Fruit fly (Drosophila melanogaster) whole organism, wandering third instar larva: Measurements from ENCODE around the gene Hsp23.

Source experiments
- Abd-B ChIP-seq: fragments of >200 bp; optimal IDR thresholded peaks from 2 replicates; lab custom pipeline; 2017; ENCODE audit warnings: missing biosample characterization, missing genetic modification characterization
- CG32264 ChIP-seq: fragments of 200-800 bp; sonication (Bioruptor generic); optimal IDR thresholded peaks from 2 replicates; lab custom pipeline; 2016; ENCODE audit warnings: missing biosample characterization, missing genetic modification characterization
- CG9705 ChIP-seq: fragments of 200-800 bp; sonication (Bioruptor generic); optimal IDR thresholded peaks from 2 replicates; lab custom pipeline; 2018; ENCODE audit warnings: missing biosample characterization, mild to moderate bottlenecking, missing genetic modification characterization
- CrebA ChIP-seq: fragments of 200-800 bp; sonication (Bioruptor generic); optimal IDR thresholded peaks from 2 replicates; lab custom pipeline; 2016; ENCODE audit warnings: missing biosample characterization, mild to moderate bottlenecking, missing genetic modification characterization, borderline replicate concordance
- Dfd ChIP-seq: fragments of >200 bp; optimal IDR thresholded peaks from 2 replicates; lab custom pipeline; 2017; ENCODE audit warnings: missing biosample characterization, missing genetic modification characterization
- Dif ChIP-seq: fragments of 200-275, 200-300 bp; sonication (Bioruptor generic); optimal IDR thresholded peaks from 2 replicates; lab custom pipeline; 2018; ENCODE audit warnings: missing biosample characterization, missing genetic modification characterization; ENCODE audit not compliant: partially characterized antibody
- GATAd ChIP-seq: sonication (Bioruptor generic); optimal IDR thresholded peaks from 2 replicates; lab custom pipeline; 2016; ENCODE audit warnings: missing biosample characterization, missing genetic modification characterization
- HLH106 ChIP-seq: fragments of 200-800 bp; optimal IDR thresholded peaks from 3 replicates; lab custom pipeline; 2019; ENCODE audit warnings: missing biosample characterization, mild to moderate bottlenecking, missing genetic modification characterization, moderate library complexity
- Hnf4 ChIP-seq: fragments of 200-800 bp; sonication (Bioruptor generic); optimal IDR thresholded peaks from 2 replicates; lab custom pipeline; 2016; ENCODE audit warnings: missing biosample characterization, mild to moderate bottlenecking, missing genetic modification characterization
- Hr78 ChIP-seq: fragments of >200 bp; optimal IDR thresholded peaks from 2 replicates; lab custom pipeline; 2017; ENCODE audit warnings: missing biosample characterization, missing genetic modification characterization
- Hr83 ChIP-seq: fragments of 200-300 bp; sonication (Bioruptor generic); optimal IDR thresholded peaks from 2 replicates; lab custom pipeline; 2016; ENCODE audit warnings: missing biosample characterization, mild to moderate bottlenecking, missing genetic modification characterization, moderate library complexity; ENCODE audit not compliant: poor library complexity, severe bottlenecking
- Jra ChIP-seq: sonication (Bioruptor generic); optimal IDR thresholded peaks from 2 replicates; lab custom pipeline; 2016; ENCODE audit warnings: missing biosample characterization, missing genetic modification characterization
- Mio ChIP-seq: sonication (Bioruptor generic); optimal IDR thresholded peaks from 2 replicates; lab custom pipeline; 2016; ENCODE audit warnings: missing biosample characterization, missing genetic modification characterization
- Myc ChIP-seq: fragments of >200 bp; optimal IDR thresholded peaks from 2 replicates; lab custom pipeline; 2017
- N ChIP-seq: fragments of >200 bp; optimal IDR thresholded peaks from 2 replicates; lab custom pipeline; 2018; ENCODE audit warnings: missing biosample characterization, missing external identifiers, missing genetic modification characterization
- OdsH ChIP-seq: fragments of 200-800 bp; sonication (Bioruptor generic); optimal IDR thresholded peaks from 2 replicates; lab custom pipeline; 2016; ENCODE audit warnings: missing biosample characterization, mild to moderate bottlenecking, missing genetic modification characterization
- Rel ChIP-seq, 2 experiments: fragments of 200-800 bp; sonication (Bioruptor generic) in 1 of 2; optimal IDR thresholded peaks; 2 replicates in 1 of 2; 3 replicates in 1 of 2; lab custom pipeline; 2016 to 2019; ENCODE audit warnings: mild to moderate bottlenecking in 2 of 2, missing biosample characterization in 2 of 2, missing genetic modification characterization in 2 of 2, moderate library complexity in 1 of 2
- Sp1 ChIP-seq: fragments of 200-800 bp; sonication (Bioruptor generic); optimal IDR thresholded peaks from 3 replicates; lab custom pipeline; 2019; ENCODE audit warnings: missing biosample characterization, mild to moderate bottlenecking, missing genetic modification characterization, moderate library complexity
- Vsx2 ChIP-seq: fragments of 200-300, 225-300 bp; sonication (Bioruptor generic); optimal IDR thresholded peaks from 2 replicates; lab custom pipeline; 2018; ENCODE audit warnings: missing biosample characterization, missing genetic modification characterization; ENCODE audit not compliant: partially characterized antibody
- br ChIP-seq: fragments of 200-800 bp; sonication (Bioruptor generic); optimal IDR thresholded peaks from 2 replicates; lab custom pipeline; 2016; ENCODE audit warnings: missing biosample characterization, missing genetic modification characterization
- brk ChIP-seq: fragments of 200-800 bp; sonication (Bioruptor generic); optimal IDR thresholded peaks from 2 replicates; lab custom pipeline; 2016; ENCODE audit warnings: missing biosample characterization, mild to moderate bottlenecking, missing genetic modification characterization
- dl ChIP-seq, 2 experiments: fragments of 175-275, 200-275 bp in 1 of 2; fragments of 200-275 bp in 1 of 2; sonication (Bioruptor generic); optimal IDR thresholded peaks; lab custom pipeline; 2018; ENCODE audit warnings: mild to moderate bottlenecking in 2 of 2, missing biosample characterization in 2 of 2, missing genetic modification characterization in 2 of 2, moderate library complexity in 2 of 2; ENCODE audit not compliant: partially characterized antibody in 2 of 2, insufficient read depth in 1 of 2
- dmrt93B ChIP-seq: fragments of 200-800 bp; sonication (Bioruptor generic); optimal IDR thresholded peaks from 2 replicates; lab custom pipeline; 2018; ENCODE audit warnings: missing biosample characterization, mild to moderate bottlenecking, missing genetic modification characterization
- dsf ChIP-seq: sonication (Bioruptor generic); optimal IDR thresholded peaks from 2 replicates; lab custom pipeline; 2016; ENCODE audit warnings: missing biosample characterization, missing genetic modification characterization, borderline replicate concordance
- ey ChIP-seq: fragments of 200-800 bp; sonication (Bioruptor generic); optimal IDR thresholded peaks from 2 replicates; lab custom pipeline; 2016; ENCODE audit warnings: missing biosample characterization, missing genetic modification characterization
- foxo ChIP-seq, 2 experiments: fragments of 200-800 bp; sonication (Bioruptor generic); optimal IDR thresholded peaks; 2 replicates in 1 of 2; 3 replicates in 1 of 2; lab custom pipeline; 2016 to 2017; ENCODE audit warnings: missing biosample characterization in 2 of 2, missing genetic modification characterization in 2 of 2
- fru ChIP-seq: fragments of 200-800 bp; sonication (Bioruptor generic); optimal IDR thresholded peaks from 3 replicates; lab custom pipeline; 2016; ENCODE audit warnings: missing biosample characterization, mild to moderate bottlenecking, missing genetic modification characterization
- h ChIP-seq: fragments of 200-800 bp; sonication (Bioruptor generic); optimal IDR thresholded peaks from 3 replicates; lab custom pipeline; 2016; ENCODE audit warnings: missing biosample characterization, mild to moderate bottlenecking, missing genetic modification characterization
- jim ChIP-seq: fragments of 175-275, 200-325 bp; sonication (Bioruptor generic); optimal IDR thresholded peaks from 2 replicates; lab custom pipeline; 2016; ENCODE audit warnings: missing biosample characterization, mild to moderate bottlenecking, missing genetic modification characterization
- lola ChIP-seq: fragments of >200 bp; optimal IDR thresholded peaks from 2 replicates; lab custom pipeline; 2017; ENCODE audit warnings: missing biosample characterization, missing genetic modification characterization
- pan ChIP-seq: fragments of >200 bp; optimal IDR thresholded peaks from 2 replicates; lab custom pipeline; 2017
- psq ChIP-seq: fragments of 200-800 bp; sonication (Bioruptor generic); optimal IDR thresholded peaks from 3 replicates; lab custom pipeline; 2017; ENCODE audit warnings: missing biosample characterization, mild to moderate bottlenecking, missing genetic modification characterization, moderate library complexity
- rgr ChIP-seq: fragments of 200-800 bp; sonication (Bioruptor generic); optimal IDR thresholded peaks from 3 replicates; lab custom pipeline; 2016; ENCODE audit warnings: missing biosample characterization, mild to moderate bottlenecking, missing genetic modification characterization
- sage ChIP-seq: fragments of 200-800 bp; sonication (Bioruptor generic); optimal IDR thresholded peaks from 2 replicates; lab custom pipeline; 2016; ENCODE audit warnings: missing biosample characterization, mild to moderate bottlenecking, missing genetic modification characterization
- sv ChIP-seq: fragments of 200-800 bp; sonication (Bioruptor generic); optimal IDR thresholded peaks from 3 replicates; lab custom pipeline; 2016; ENCODE audit warnings: missing biosample characterization, missing genetic modification characterization
- tai ChIP-seq: sonication (Bioruptor generic); optimal IDR thresholded peaks from 2 replicates; lab custom pipeline; 2016; ENCODE audit warnings: missing biosample characterization, missing genetic modification characterization
- usp ChIP-seq: fragments of >200 bp; optimal IDR thresholded peaks from 2 replicates; lab custom pipeline; 2017; ENCODE audit warnings: missing biosample characterization, missing genetic modification characterization
- woc ChIP-seq: sonication (Bioruptor generic); optimal IDR thresholded peaks from 2 replicates; lab custom pipeline; 2016; ENCODE audit warnings: missing biosample characterization, mild to moderate bottlenecking, missing genetic modification characterization

Hsp23 gene

dm6 chr3L:9420819-9421130 lies 39.1 kb downstream of the Hsp23 start:
- TF ChIP-seq psq (no peak), Hr83 (GFP tag; lab: Kevin White, UChicago) (no peak), lola (GFP tag; lab: Kevin White, UChicago) (no peak), h (GFP tag; lab: Kevin White, UChicago) (no peak), brk (no peak), fru (GFP tag; lab: Kevin White, UChicago) (no peak), CG9705 (GFP tag; lab: Kevin White, UChicago) (no peak), GATAd (GFP tag; lab: Kevin White, UChicago) (no peak), sv (GFP tag; lab: Kevin White, UChicago) (no peak), sage (no peak), Dfd (GFP tag; lab: Kevin White, UChicago) (no peak), Abd-B (no peak), Mio (GFP tag; lab: Kevin White, UChicago) (no peak), Vsx2 (no peak), usp (GFP tag; lab: Kevin White, UChicago) (no peak), jim (GFP tag; lab: Kevin White, UChicago) (no peak), rgr (GFP tag; lab: Kevin White, UChicago) (no peak), Jra (GFP tag; lab: Kevin White, UChicago) (no peak)

DNA sequence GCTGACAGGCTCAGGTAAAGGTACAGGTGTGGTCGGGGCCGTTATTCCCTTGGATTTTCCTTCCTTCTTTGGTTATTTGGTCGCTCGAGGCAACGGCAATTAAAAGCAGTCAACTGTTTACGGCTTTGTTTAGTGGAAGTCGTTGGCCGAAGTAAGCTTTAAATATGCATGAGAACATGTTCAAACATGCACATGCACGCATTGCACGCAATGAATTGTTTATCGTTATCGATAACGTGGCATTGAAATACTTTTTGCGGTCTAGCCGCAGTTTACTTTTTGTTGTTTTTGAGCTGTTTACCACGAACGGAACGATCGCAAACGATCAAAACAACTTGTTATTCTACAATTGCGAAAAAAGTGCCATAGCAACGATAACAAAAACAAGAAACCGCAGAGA lies 39.9 kb downstream of the Hsp23 start:
- TF ChIP-seq usp (GFP tag; lab: Kevin White, UChicago) = no peak
- TF ChIP-seq CrebA (GFP tag; lab: Kevin White, UChicago) = no peak
- TF ChIP-seq, all 38 proteins: peak for 0

DNA sequence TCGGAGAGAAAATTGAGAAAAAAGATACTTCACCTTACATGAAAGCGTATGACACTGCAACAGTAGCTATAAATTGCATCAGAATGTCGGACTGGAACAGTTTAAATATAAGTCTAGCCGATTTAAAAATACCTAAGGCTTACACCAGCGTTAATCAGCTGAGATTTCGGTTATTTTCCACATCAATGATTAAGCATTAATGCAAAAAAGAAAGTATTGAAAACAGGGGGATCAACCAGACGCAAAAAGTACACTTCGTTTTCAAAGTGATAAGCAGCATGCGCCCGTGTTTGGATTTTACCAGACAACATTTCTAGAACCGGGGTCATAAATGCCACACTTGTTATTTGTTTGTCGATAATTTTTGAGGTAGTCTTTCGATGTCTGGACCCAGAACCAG lies 40.5 kb downstream of the Hsp23 start:
- TF ChIP-seq h (GFP tag; lab: Kevin White, UChicago) = no peak
- TF ChIP-seq dmrt93B = no peak
- TF ChIP-seq Rel (GFP tag; optimal IDR thresholded peaks at IDR 0.05; lab: Kevin White, UChicago) = no peak
- TF ChIP-seq Rel (tag; optimal IDR thresholded peaks at IDR 0.05; lab: Kevin White, UChicago) = peak; percentile 90

DNA sequence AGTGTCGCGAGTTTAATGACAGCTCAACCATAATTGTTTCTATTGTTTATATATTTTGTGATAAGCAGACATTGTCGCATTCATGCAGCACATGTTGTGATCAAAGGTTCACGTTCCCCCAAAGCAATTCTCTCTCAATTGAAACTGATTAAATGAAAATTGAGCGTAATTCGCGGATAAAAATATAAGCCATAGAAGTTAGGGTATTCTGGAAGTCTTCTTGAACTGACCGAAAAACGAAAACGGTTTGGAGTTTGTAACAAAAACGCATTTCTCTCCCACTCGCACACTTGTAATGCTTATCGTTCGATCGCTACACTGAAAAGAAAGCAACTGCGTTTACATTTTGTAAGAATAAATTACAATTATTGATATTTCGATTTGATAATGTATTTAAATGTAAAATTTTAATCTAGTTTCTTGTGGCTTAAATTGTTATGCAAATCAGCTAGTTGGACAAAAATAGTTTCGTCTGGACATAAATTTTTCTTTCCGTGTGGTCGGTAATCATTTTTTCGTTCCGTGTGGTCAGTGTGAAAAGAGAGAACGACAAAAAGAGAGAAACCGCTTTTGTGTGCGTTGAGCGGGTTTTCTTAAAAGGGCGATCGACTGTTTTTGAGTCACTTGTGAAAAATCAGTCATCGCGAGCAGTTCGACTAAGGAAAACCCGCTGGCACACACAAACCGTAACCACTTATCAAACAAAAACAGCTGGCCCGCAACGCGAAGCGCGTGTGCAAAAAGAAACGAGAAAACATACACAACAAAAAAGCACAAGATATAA lies 41.1 kb downstream of the Hsp23 start, which contains the start of gene aay:
TSS of gene aay (plus strand) at position 618 of the 784 bp plus-strand sequence.
- TF ChIP-seq OdsH (peak; percentile 98), h (GFP tag; lab: Kevin White, UChicago) (peak; percentile 99), pan (lab: Kevin White, UChicago) (no peak), br (GFP tag; lab: Kevin White, UChicago) (peak; percentile 99), woc (GFP tag; lab: Kevin White, UChicago) (peak; percentile 95), sage (peak; percentile 97), Hr83 (GFP tag; lab: Kevin White, UChicago) (no peak), fru (GFP tag; lab: Kevin White, UChicago) (peak; percentile 99), sv (GFP tag; lab: Kevin White, UChicago) (peak; percentile 98), Abd-B (no peak), psq (peak; percentile 97), Mio (GFP tag; lab: Kevin White, UChicago) (peak; percentile 76), Rel (GFP tag; optimal IDR thresholded peaks at IDR 0.05; lab: Kevin White, UChicago) (peak; percentile 96), Rel (tag; optimal IDR thresholded peaks at IDR 0.05; lab: Kevin White, UChicago) (peak; percentile 82), jim (GFP tag; lab: Kevin White, UChicago) (no peak), lola (GFP tag; lab: Kevin White, UChicago) (no peak), dsf (GFP tag; lab: Kevin White, UChicago) (peak; percentile 93), N (no peak), brk (peak; percentile 95), HLH106 (tag; lab: Kevin White, UChicago) (peak; percentile 98), usp (GFP tag; lab: Kevin White, UChicago) (no peak), ey (GFP tag; lab: Kevin White, UChicago) (peak; percentile 98), Hr78 (no peak), Dfd (GFP tag; lab: Kevin White, UChicago) (peak; percentile 94), CG9705 (GFP tag; lab: Kevin White, UChicago) (peak; percentile 95), Vsx2 (no peak), CG32264 (GFP tag; lab: Kevin White, UChicago) (peak; percentile 98), rgr (GFP tag; lab: Kevin White, UChicago) (peak; percentile 99), dl (GFP tag; optimal IDR thresholded peaks at IDR 0.05; lab: Kevin White, UChicago; ENCODE audit: insufficient read depth in 1 of 2, partially characterized antibody in 2 of 2) (no peak), Sp1 (GFP tag; lab: Kevin White, UChicago) (peak; percentile 98), Hnf4 (GFP tag; lab: Kevin White, UChicago) (peak; percentile 96), CrebA (GFP tag; lab: Kevin White, UChicago) (no peak), foxo (GFP tag; optimal IDR thresholded peaks at IDR 0.05; lab: Kevin White, UChicago) (peak; percentile 94 to 99), Dif (GFP tag; lab: Kevin White, UChicago) (no peak), GATAd (GFP tag; lab: Kevin White, UChicago) (peak; percentile 90), Jra (GFP tag; lab: Kevin White, UChicago) (peak; percentile 97), Myc (lab: Kevin White, UChicago) (no peak), tai (GFP tag; lab: Kevin White, UChicago) (peak; percentile 92), dmrt93B (peak; percentile 95)
